Fruit fly (Drosophila melanogaster) whole organism: Measurements from ENCODE around the gene CG13445.

Source experiments
- Dll ChIP-seq: fragments of >200 bp; optimal IDR thresholded peaks from 2 replicates; lab custom pipeline; 2017
- EcR ChIP-seq, 2 experiments: fragments of >200 bp; optimal IDR thresholded peaks; 2 replicates each; lab custom pipeline; 2017; ENCODE audit warnings: missing biosample characterization in 2 of 2, missing genetic modification characterization in 2 of 2, missing genetic modification reagents in 2 of 2
- pan ChIP-seq: fragments of >200 bp; optimal IDR thresholded peaks from 2 replicates; lab custom pipeline; 2017
- usp ChIP-seq: fragments of >200 bp; optimal IDR thresholded peaks from 2 replicates; lab custom pipeline; 2017; ENCODE audit warnings: missing biosample characterization, missing genetic modification characterization, mixed read lengths

DNA sequence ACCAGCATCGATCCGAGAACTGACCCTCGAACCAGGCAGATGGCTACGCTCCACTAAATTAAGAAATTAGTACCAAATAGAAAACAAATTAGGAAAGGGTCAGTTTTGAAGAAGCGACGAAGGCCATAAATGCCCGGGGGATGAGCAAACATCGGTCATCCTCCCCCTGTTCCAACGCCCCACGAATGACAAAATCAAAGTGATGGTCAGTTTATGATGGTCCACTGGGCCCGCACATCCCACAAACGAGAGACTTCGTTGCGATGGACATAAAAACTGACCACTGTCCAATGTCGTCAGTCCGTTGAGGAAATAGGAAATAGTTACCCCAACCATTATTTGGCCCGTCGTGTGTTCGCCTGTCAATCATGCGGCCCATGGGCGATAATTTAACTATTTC, 30.3 kb upstream of the CG13445 start:
- TF ChIP-seq EcR (GFP tag; optimal IDR thresholded peaks at IDR 0.05; lab: Kevin White, UChicago), result no peak
- no peak for TF ChIP-seq Dll (lab: Kevin White, UChicago)
- TF ChIP-seq pan (lab: Kevin White, UChicago), result no peak
- no peak for TF ChIP-seq usp (GFP tag; lab: Kevin White, UChicago)
